Worm (Caenorhabditis elegans): ENCODE data around the gene mrpl-10.

DNA sequence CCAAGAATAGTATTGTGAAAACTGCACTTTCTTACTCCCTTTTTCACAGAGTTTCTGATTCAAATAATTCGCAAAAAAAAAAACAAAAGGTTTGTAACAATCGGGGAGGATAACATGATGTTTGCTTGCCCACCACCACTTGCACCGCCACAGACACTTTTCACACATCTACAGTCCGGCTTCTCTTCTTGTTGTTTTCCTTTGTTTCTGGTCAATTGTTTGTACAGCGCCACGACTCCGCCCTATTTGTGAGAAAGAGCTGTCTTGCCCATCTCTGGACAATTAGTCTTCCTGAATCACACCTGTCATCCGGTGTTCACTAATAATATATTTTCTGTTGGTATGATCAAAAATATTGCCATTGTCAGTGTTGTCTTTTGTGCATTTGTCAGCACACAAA is 47.3 kb downstream of the mrpl-10 start, which contains the start of gene M110.9:
- TF ChIP-seq nhr-237 (tag; optimal IDR thresholded peaks at IDR 0.05) (no peak), blmp-1 (tag; optimal IDR thresholded peaks at IDR 0.05) (no peak), elt-3 (tag; optimal IDR thresholded peaks at IDR 0.05) (no peak), unc-62 (GFP tag; optimal IDR thresholded peaks at IDR 0.05) (no peak), ceh-83 (GFP tag; optimal IDR thresholded peaks at IDR 0.05) (no peak), elt-1 (tag; optimal IDR thresholded peaks at IDR 0.05; ENCODE audit: borderline replicate concordance, insufficient read depth) (no peak), nhr-12 (tag; optimal IDR thresholded peaks at IDR 0.05) (no peak)

All from whole organism, mixed stage, embryonic.